Fruit fly (Drosophila melanogaster) whole organism, embryonic: Measurements from ENCODE around the gene CG44837.
A peak's percentile ranks its signal among the peaks of the same experiment; 100 is the strongest.

Experiments used
- Aef1 ChIP-seq: fragments of 200-800 bp; sonication (Bioruptor generic); IDR thresholded peaks from 3 replicates; pipeline ENCODE4 v1.3.6; 2022; ENCODE audit warnings: missing biosample characterization, missing genetic modification characterization
- Bdp1 ChIP-seq: fragments of 200-800 bp; sonication (Bioruptor generic); optimal IDR thresholded peaks from 3 replicates; lab custom pipeline; 2016; ENCODE audit warnings: missing biosample characterization, missing genetic modification characterization
- BtbVII ChIP-seq: fragments of 200-800 bp; sonication (Bioruptor generic); optimal IDR thresholded peaks from 3 replicates; lab custom pipeline; 2017; ENCODE audit warnings: missing biosample characterization, mild to moderate bottlenecking, missing genetic modification characterization
- CG10274 ChIP-seq: fragments of 200-800 bp; sonication (Bioruptor generic); optimal IDR thresholded peaks from 3 replicates; lab custom pipeline; 2017; ENCODE audit warnings: missing biosample characterization, mild to moderate bottlenecking, missing genetic modification characterization
- CG11456 ChIP-seq: fragments of 200-800 bp; sonication (Bioruptor generic); IDR thresholded peaks from 3 replicates; pipeline ENCODE4 v1.3.6; 2022; ENCODE audit warnings: missing biosample characterization, missing genetic modification characterization
- CG11696 ChIP-seq: fragments of 200-800 bp; sonication (Bioruptor generic); IDR thresholded peaks from 2 replicates; pipeline ENCODE4 v1.3.6; 2022; ENCODE audit warnings: missing biosample characterization, missing genetic modification characterization
- CG13624 ChIP-seq: fragments of 200-800 bp; sonication (Bioruptor generic); optimal IDR thresholded peaks from 2 replicates; lab custom pipeline; 2016; ENCODE audit warnings: missing biosample characterization, missing genetic modification characterization
- CG18011 ChIP-seq: fragments of 200-800 bp; sonication (Bioruptor generic); optimal IDR thresholded peaks from 2 replicates; lab custom pipeline; 2017; ENCODE audit warnings: missing biosample characterization, missing genetic modification characterization, mild to moderate bottlenecking, moderate library complexity, missing genotype
- CG2116 ChIP-seq: fragments of 200-800 bp; sonication (Bioruptor generic); optimal IDR thresholded peaks from 3 replicates; lab custom pipeline; 2018; ENCODE audit warnings: missing biosample characterization, mild to moderate bottlenecking, missing genetic modification characterization
- CG33557 ChIP-seq: fragments of 200-800 bp; sonication (Bioruptor generic); optimal IDR thresholded peaks from 2 replicates; lab custom pipeline; 2019; ENCODE audit warnings: missing biosample characterization, mild to moderate bottlenecking, missing genetic modification characterization, moderate library complexity
- CG34376 ChIP-seq: fragments of 200-800 bp; sonication (Bioruptor generic); optimal IDR thresholded peaks from 2 replicates; lab custom pipeline; 2018; ENCODE audit warnings: missing biosample characterization, mild to moderate bottlenecking, missing genetic modification characterization
- CG7556 ChIP-seq: fragments of 200-800 bp; sonication (Bioruptor generic); optimal IDR thresholded peaks from 2 replicates; lab custom pipeline; 2017; ENCODE audit warnings: missing biosample characterization, mild to moderate bottlenecking, missing genetic modification characterization
- CG7839 ChIP-seq: fragments of 200-800 bp; sonication (Bioruptor generic); optimal IDR thresholded peaks from 3 replicates; lab custom pipeline; 2018; ENCODE audit warnings: missing biosample characterization, mild to moderate bottlenecking, missing genetic modification characterization, moderate library complexity
- CG7928 ChIP-seq: fragments of 200-800 bp; sonication (Bioruptor generic); optimal IDR thresholded peaks from 2 replicates; lab custom pipeline; 2017; ENCODE audit warnings: missing biosample characterization, mild to moderate bottlenecking, missing genetic modification characterization
- CG7963 ChIP-seq: fragments of 200-800 bp; sonication (Bioruptor generic); IDR thresholded peaks from 3 replicates; pipeline ENCODE4 v1.3.6; 2022; ENCODE audit warnings: missing biosample characterization, missing genetic modification characterization; ENCODE audit not compliant: partially characterized antibody
- CG7987 ChIP-seq: fragments of 200-800 bp; sonication (Bioruptor generic); optimal IDR thresholded peaks from 2 replicates; lab custom pipeline; 2018; ENCODE audit warnings: missing biosample characterization, mild to moderate bottlenecking, missing genetic modification characterization, moderate library complexity
- CG9727 ChIP-seq: fragments of 200-800 bp; sonication (Bioruptor generic); optimal IDR thresholded peaks from 3 replicates; lab custom pipeline; 2017; ENCODE audit warnings: missing biosample characterization, mild to moderate bottlenecking, missing genetic modification characterization
- Dad ChIP-seq: fragments of 200-800 bp; sonication (Bioruptor generic); optimal IDR thresholded peaks from 3 replicates; lab custom pipeline; 2016; ENCODE audit warnings: missing biosample characterization, missing genetic modification characterization
- Dbx ChIP-seq: fragments of 200-800 bp; sonication (Bioruptor generic); IDR thresholded peaks from 3 replicates; pipeline ENCODE4 v1.3.6; 2022; ENCODE audit warnings: missing biosample characterization, missing genetic modification characterization
- Dip2 ChIP-seq: fragments of 200-800 bp; sonication (Bioruptor generic); IDR thresholded peaks from 2 replicates; pipeline ENCODE4 v1.3.6; 2022; ENCODE audit warnings: missing biosample characterization, missing genetic modification characterization
- Dip3 ChIP-seq: fragments of 200-800 bp; sonication (Bioruptor generic); optimal IDR thresholded peaks from 3 replicates; lab custom pipeline; 2016; ENCODE audit warnings: missing biosample characterization, missing genetic modification characterization
- Dp ChIP-seq: fragments of 200-800 bp; sonication (Bioruptor generic); optimal IDR thresholded peaks from 2 replicates; lab custom pipeline; 2018; ENCODE audit warnings: missing biosample characterization, mild to moderate bottlenecking, missing genetic modification characterization, moderate library complexity
- Hsf ChIP-seq: fragments of 200-800 bp; sonication (Bioruptor generic); optimal IDR thresholded peaks from 3 replicates; lab custom pipeline; 2016; ENCODE audit warnings: missing biosample characterization, missing genetic modification characterization
- MTF-1 ChIP-seq: fragments of 200-800 bp; sonication (Bioruptor generic); optimal IDR thresholded peaks from 2 replicates; lab custom pipeline; 2018; ENCODE audit warnings: missing biosample characterization, mild to moderate bottlenecking, missing genetic modification characterization, borderline replicate concordance
- Mes4 ChIP-seq: fragments of 200-800 bp; sonication (Bioruptor generic); optimal IDR thresholded peaks from 2 replicates; lab custom pipeline; 2016; ENCODE audit warnings: missing biosample characterization, missing genetic modification characterization
- Nf-YA ChIP-seq: fragments of 200-800 bp; sonication (Bioruptor generic); IDR thresholded peaks from 2 replicates; pipeline ENCODE4 v1.3.6; 2022; ENCODE audit warnings: missing biosample characterization, missing genetic modification characterization
- Oaz ChIP-seq: fragments of 200-800 bp; sonication (Bioruptor generic); IDR thresholded peaks from 2 replicates; pipeline ENCODE4 v1.3.6; 2022; ENCODE audit warnings: missing biosample characterization, missing genetic modification characterization
- Optix ChIP-seq: fragments of 200-800 bp; sonication (Bioruptor generic); IDR thresholded peaks from 3 replicates; pipeline ENCODE4 v1.3.6; 2022; ENCODE audit warnings: missing biosample characterization, missing genetic modification characterization
- Ravus ChIP-seq: fragments of 200-800 bp; sonication (Bioruptor generic); IDR thresholded peaks from 2 replicates; pipeline ENCODE4 v1.3.6; 2022; ENCODE audit warnings: missing biosample characterization, missing genetic modification characterization
- Rfx ChIP-seq: fragments of 200-800 bp; sonication (Bioruptor generic); IDR thresholded peaks from 2 replicates; pipeline ENCODE4 v1.3.6; 2022; ENCODE audit warnings: missing biosample characterization, missing genetic modification characterization
- Sin3A ChIP-seq: fragments of >200 bp; optimal IDR thresholded peaks from 2 replicates; lab custom pipeline; 2018
- chif ChIP-seq, 2 experiments: fragments of 200-800 bp; sonication (Bioruptor generic); optimal IDR thresholded peaks; 3 replicates each; lab custom pipeline; 2016; ENCODE audit warnings: missing biosample characterization in 2 of 2, missing genetic modification characterization in 2 of 2
- chinmo ChIP-seq: fragments of 200-800 bp; sonication (Bioruptor generic); IDR thresholded peaks from 4 replicates; pipeline ENCODE4 v1.3.6; 2022; ENCODE audit warnings: missing biosample characterization, missing genetic modification characterization; ENCODE audit not compliant: partially characterized antibody
- chn ChIP-seq: fragments of 200-800 bp; sonication (Bioruptor generic); optimal IDR thresholded peaks from 2 replicates; lab custom pipeline; 2016; ENCODE audit warnings: missing biosample characterization, missing genetic modification characterization
- danr ChIP-seq: fragments of 200-800 bp; sonication (Bioruptor generic); IDR thresholded peaks from 2 replicates; pipeline ENCODE4 v1.3.6; 2022; ENCODE audit warnings: missing biosample characterization, missing genetic modification characterization
- emc ChIP-seq: fragments of 200-800 bp; sonication (Bioruptor generic); optimal IDR thresholded peaks from 2 replicates; lab custom pipeline; 2016; ENCODE audit warnings: missing biosample characterization, missing genetic modification characterization
- ems ChIP-seq: fragments of 200-800 bp; sonication (Bioruptor generic); optimal IDR thresholded peaks from 3 replicates; lab custom pipeline; 2016; ENCODE audit warnings: missing biosample characterization, missing genetic modification characterization
- gcm ChIP-seq: fragments of 200-800 bp; sonication (Bioruptor generic); optimal IDR thresholded peaks from 2 replicates; lab custom pipeline; 2019; ENCODE audit warnings: missing biosample characterization, mild to moderate bottlenecking, missing genetic modification characterization, moderate library complexity
- gem ChIP-seq: fragments of 200-800 bp; sonication (Bioruptor generic); optimal IDR thresholded peaks from 2 replicates; lab custom pipeline; 2019; ENCODE audit warnings: missing biosample characterization, mild to moderate bottlenecking, missing genetic modification characterization, moderate library complexity
- grn ChIP-seq: fragments of 200-800 bp; sonication (Bioruptor generic); optimal IDR thresholded peaks from 3 replicates; lab custom pipeline; 2017; ENCODE audit warnings: missing biosample characterization, missing genetic modification characterization
- maf-S ChIP-seq: fragments of 200-800 bp; sonication (Bioruptor generic); optimal IDR thresholded peaks from 2 replicates; lab custom pipeline; 2016; ENCODE audit warnings: missing biosample characterization, missing genetic modification characterization
- mam ChIP-seq: fragments of 200-800 bp; sonication (Bioruptor generic); optimal IDR thresholded peaks from 3 replicates; lab custom pipeline; 2016; ENCODE audit warnings: missing biosample characterization, missing genetic modification characterization
- nom ChIP-seq: fragments of 200-800 bp; sonication (Bioruptor generic); optimal IDR thresholded peaks from 2 replicates; lab custom pipeline; 2017; ENCODE audit warnings: missing biosample characterization, missing genetic modification characterization, mild to moderate bottlenecking, moderate library complexity, missing genetic modification reagents
- onecut ChIP-seq: fragments of 200-800 bp; sonication (Bioruptor generic); IDR thresholded peaks from 2 replicates; pipeline ENCODE4 v1.3.6; 2022; ENCODE audit warnings: missing biosample characterization, missing genetic modification characterization
- org-1 ChIP-seq: fragments of 200-800 bp; sonication (Bioruptor generic); optimal IDR thresholded peaks from 2 replicates; lab custom pipeline; 2017; ENCODE audit warnings: missing biosample characterization, missing genetic modification characterization
- pita ChIP-seq: fragments of 200-800 bp; sonication (Bioruptor generic); optimal IDR thresholded peaks from 2 replicates; lab custom pipeline; 2017; ENCODE audit warnings: missing biosample characterization, mild to moderate bottlenecking, missing genetic modification characterization
- sim ChIP-seq: fragments of 200-800 bp; sonication (Bioruptor generic); IDR thresholded peaks from 2 replicates; pipeline ENCODE4 v1.3.6; 2022; ENCODE audit warnings: missing biosample characterization, missing genetic modification characterization
- slbo ChIP-seq: fragments of 200-800 bp; sonication (Bioruptor generic); IDR thresholded peaks from 2 replicates; pipeline ENCODE4 v1.3.6; 2022; ENCODE audit warnings: missing biosample characterization, missing genetic modification characterization
- sr ChIP-seq: fragments of 200-800 bp; sonication (Bioruptor generic); IDR thresholded peaks from 3 replicates; pipeline ENCODE4 v1.3.6; 2022; ENCODE audit warnings: missing biosample characterization, missing genetic modification characterization
- tll ChIP-seq, 2 experiments: fragments of 200-800 bp in 1 of 2; fragments of >200 bp in 1 of 2; sonication (Bioruptor generic) in 1 of 2; optimal IDR thresholded peaks; 2 replicates each; lab custom pipeline; 2017 to 2019; ENCODE audit warnings: missing biosample characterization in 2 of 2, missing genetic modification characterization in 2 of 2, mild to moderate bottlenecking in 1 of 2, moderate library complexity in 1 of 2
- zen2 ChIP-seq: fragments of 200-800 bp; sonication (Bioruptor generic); IDR thresholded peaks from 3 replicates; pipeline ENCODE4 v1.3.6; 2022; ENCODE audit warnings: missing biosample characterization, missing genetic modification characterization; ENCODE audit not compliant: partially characterized antibody

Gene CG44837

dm6 chr3L:11821723-11822445 lies 116.8 kb downstream of the CG44837 start, which contains the start of the genes CG11597 and CG5946 (continued):
- TF ChIP-seq CG34376: peak; percentile 6
- TF ChIP-seq CG9727 (GFP tag; lab: Kevin White, UChicago): no peak
- TF ChIP-seq CG2116 (GFP tag; lab: Kevin White, UChicago): peak; percentile 13
- no peak for TF ChIP-seq MTF-1 (GFP tag; lab: Kevin White, UChicago)
- TF ChIP-seq zen2 (GFP tag; lab: Robert Waterston, UW): no peak
- TF ChIP-seq ems (GFP tag; lab: Kevin White, UChicago): no peak
- TF ChIP-seq org-1 (GFP tag; lab: Kevin White, UChicago): no peak
- TF ChIP-seq Dad (GFP tag; lab: Kevin White, UChicago): no peak
- TF ChIP-seq BtbVII (GFP tag; lab: Kevin White, UChicago): no peak
- no peak for TF ChIP-seq sr
- TF ChIP-seq Dp (GFP tag; lab: Kevin White, UChicago): no peak
- TF ChIP-seq tll (GFP tag; optimal IDR thresholded peaks at IDR 0.05; lab: Kevin White, UChicago): no peak
- no peak for TF ChIP-seq CG11696 (GFP tag; lab: Robert Waterston, UW)
- TF ChIP-seq CG7987 (GFP tag; lab: Kevin White, UChicago): no peak
- TF ChIP-seq Dip2 (GFP tag; lab: Robert Waterston, UW): no peak
- TF ChIP-seq CG18011 (GFP tag; lab: Kevin White, UChicago): no peak
- TF ChIP-seq chn (GFP tag; lab: Kevin White, UChicago): no peak
- TF ChIP-seq Aef1 (GFP tag; lab: Robert Waterston, UW): peak; percentile 24; the same call in 1 of the 3 replicates
- TF ChIP-seq Nf-YA (GFP tag; lab: Robert Waterston, UW): no peak
- peak; percentile 87 for TF ChIP-seq CG7928 (GFP tag; lab: Kevin White, UChicago)
- peak; percentile 1 for TF ChIP-seq gcm
- TF ChIP-seq sim: no peak
- TF ChIP-seq Dip3 (GFP tag; lab: Kevin White, UChicago): no peak
- TF ChIP-seq chif (GFP tag; optimal IDR thresholded peaks at IDR 0.05; lab: Kevin White, UChicago): no peak
- no peak for TF ChIP-seq grn (GFP tag; lab: Kevin White, UChicago)
- TF ChIP-seq CG7556: no peak
- TF ChIP-seq CG13624 (GFP tag; lab: Kevin White, UChicago): no peak
- no peak for TF ChIP-seq Oaz (GFP tag; lab: Robert Waterston, UW)
- TF ChIP-seq gem (tag; lab: Kevin White, UChicago): no peak
- no peak for TF ChIP-seq nom (GFP tag; lab: Kevin White, UChicago)
- TF ChIP-seq CG7839: no peak
- TF ChIP-seq Bdp1 (GFP tag; lab: Kevin White, UChicago): no peak
- no peak for TF ChIP-seq Mes4
- TF ChIP-seq Hsf: no peak
- TF ChIP-seq mam: peak; percentile 27
- no peak for TF ChIP-seq Optix (GFP tag; lab: Robert Waterston, UW)
- no peak for TF ChIP-seq emc (GFP tag; lab: Kevin White, UChicago)
- peak; percentile 8; the same call in 1 of the 4 replicates for TF ChIP-seq chinmo (GFP tag; lab: Robert Waterston, UW)
- no peak for TF ChIP-seq CG10274 (GFP tag; lab: Kevin White, UChicago)
- TF ChIP-seq Rfx: 0 out of 2 replicates have a peak, but pooled peaks have one; percentile 6
- TF ChIP-seq Ravus: no peak
- TF ChIP-seq onecut: peak; percentile 45
- no peak for TF ChIP-seq CG7963 (GFP tag; lab: Robert Waterston, UW)
- no peak for TF ChIP-seq CG33557
- TF ChIP-seq Dbx (GFP tag; lab: Robert Waterston, UW): no peak
- TF ChIP-seq Sin3A: peak; percentile 3
- peak; percentile 60 for TF ChIP-seq slbo (GFP tag; lab: Robert Waterston, UW)
- TF ChIP-seq CG11456 (GFP tag; lab: Robert Waterston, UW): no peak; the same call in 2 of the 3 replicates
- TF ChIP-seq danr: no peak
- TF ChIP-seq pita (GFP tag; lab: Kevin White, UChicago): no peak
- TF ChIP-seq maf-S (GFP tag; lab: Kevin White, UChicago): no peak
